Worm (Caenorhabditis elegans) whole organism, late embryonic: ENCODE data around the gene F46G10.4.
A peak's percentile ranks its signal among the peaks of the same experiment; 100 is the strongest.

ENCODE experiments used
- C08G9.2 ChIP-seq: sonication (generic microtip); optimal IDR thresholded peaks from 2 replicates; lab custom pipeline; 2016; ENCODE audit warnings: mild to moderate bottlenecking, missing genetic modification characterization, moderate library complexity, missing compliant biosample characterization
- C38D4.7 ChIP-seq: fragments of 200-800 bp; sonication (Bioruptor generic); optimal IDR thresholded peaks from 2 replicates; lab custom pipeline; 2018; ENCODE audit warnings: mild to moderate bottlenecking, missing genetic modification characterization, moderate library complexity, missing compliant biosample characterization
- F13H6.1 ChIP-seq: sonication (generic microtip); optimal IDR thresholded peaks from 2 replicates; lab custom pipeline; 2016; ENCODE audit warnings: missing genetic modification characterization, missing compliant biosample characterization
- K09A11.1 ChIP-seq: sonication (generic microtip); optimal IDR thresholded peaks from 2 replicates; lab custom pipeline; 2017; ENCODE audit warnings: antibody characterized with exemption, mild to moderate bottlenecking, missing genetic modification characterization, missing compliant biosample characterization; ENCODE audit not compliant: insufficient read depth
- ama-1 ChIP-seq: fragments of 150-350 bp; optimal IDR thresholded peaks from 2 replicates; lab custom pipeline; 2014
- ceh-18 ChIP-seq: sonication (generic microtip); optimal IDR thresholded peaks from 2 replicates; lab custom pipeline; 2016; ENCODE audit warnings: missing genetic modification characterization, missing compliant biosample characterization
- ceh-19 ChIP-seq: fragments of 200-800 bp; sonication (Bioruptor generic); optimal IDR thresholded peaks from 2 replicates; lab custom pipeline; 2018; ENCODE audit warnings: mild to moderate bottlenecking, missing genetic modification characterization, missing compliant biosample characterization
- ceh-2 ChIP-seq: sonication (generic microtip); optimal IDR thresholded peaks from 2 replicates; lab custom pipeline; 2016; ENCODE audit warnings: missing genotype, missing genetic modification characterization, missing compliant biosample characterization
- ceh-22 ChIP-seq: sonication (generic microtip); optimal IDR thresholded peaks from 2 replicates; lab custom pipeline; 2017; ENCODE audit warnings: missing biosample characterization, missing genetic modification characterization
- ceh-24 ChIP-seq: sonication (generic microtip); optimal IDR thresholded peaks from 2 replicates; lab custom pipeline; 2016; ENCODE audit warnings: mild to moderate bottlenecking, missing genetic modification characterization, missing compliant biosample characterization
- ceh-45 ChIP-seq: fragments of 200-800 bp; sonication (Bioruptor generic); IDR thresholded peaks from 2 replicates; pipeline ENCODE4 v1.3.6; 2022; ENCODE audit warnings: missing genetic modification reagents, missing genetic modification characterization, missing compliant biosample characterization
- ceh-48 ChIP-seq: sonication (generic microtip); optimal IDR thresholded peaks from 2 replicates; lab custom pipeline; 2016; ENCODE audit warnings: missing genetic modification characterization, inconsistent platforms, missing compliant biosample characterization
- ceh-6 ChIP-seq: fragments of 200-800 bp; sonication (Bioruptor generic); optimal IDR thresholded peaks from 2 replicates; lab custom pipeline; 2018; ENCODE audit warnings: mild to moderate bottlenecking, missing genetic modification characterization, missing compliant biosample characterization
- dve-1 ChIP-seq: sonication (generic microtip); optimal IDR thresholded peaks from 2 replicates; lab custom pipeline; 2017; ENCODE audit warnings: antibody characterized with exemption, mild to moderate bottlenecking, missing genetic modification characterization, missing compliant biosample characterization
- ets-4 ChIP-seq: sonication (generic microtip); optimal IDR thresholded peaks from 2 replicates; lab custom pipeline; 2016; ENCODE audit warnings: missing genetic modification characterization, missing compliant biosample characterization
- fax-1 ChIP-seq: sonication (generic microtip); optimal IDR thresholded peaks from 2 replicates; lab custom pipeline; 2016; ENCODE audit warnings: missing genotype, missing genetic modification characterization, missing compliant biosample characterization
- fkh-10 ChIP-seq: fragments of 150-350 bp; optimal IDR thresholded peaks from 2 replicates; lab custom pipeline; 2014; ENCODE audit warnings: missing biosample characterization, missing genetic modification reagents, missing genetic modification characterization
- fkh-6 ChIP-seq: sonication (generic microtip); optimal IDR thresholded peaks from 2 replicates; lab custom pipeline; 2016; ENCODE audit warnings: missing genetic modification characterization, missing compliant biosample characterization
- hlh-13 ChIP-seq: fragments of 200-800 bp; sonication (Bioruptor generic); optimal IDR thresholded peaks from 2 replicates; lab custom pipeline; 2018; ENCODE audit warnings: mild to moderate bottlenecking, missing genetic modification characterization, missing compliant biosample characterization
- hlh-15 ChIP-seq: sonication (generic microtip); optimal IDR thresholded peaks from 2 replicates; lab custom pipeline; 2016; ENCODE audit warnings: missing genetic modification characterization, missing compliant biosample characterization
- hlh-30 ChIP-seq: sonication (generic microtip); optimal IDR thresholded peaks from 2 replicates; lab custom pipeline; 2017; ENCODE audit warnings: antibody characterized with exemption, missing genetic modification characterization, missing compliant biosample characterization; ENCODE audit not compliant: insufficient read depth
- hlh-6 ChIP-seq: sonication (generic microtip); optimal IDR thresholded peaks from 2 replicates; lab custom pipeline; 2016; ENCODE audit warnings: missing genotype, missing genetic modification characterization, missing compliant biosample characterization
- hlh-8 ChIP-seq: sonication (generic microtip); optimal IDR thresholded peaks from 2 replicates; lab custom pipeline; 2016; ENCODE audit warnings: missing genotype, missing genetic modification characterization, missing compliant biosample characterization
- lim-6 ChIP-seq: sonication (generic microtip); optimal IDR thresholded peaks from 2 replicates; lab custom pipeline; 2016; ENCODE audit warnings: missing genetic modification characterization, missing compliant biosample characterization
- lin-11 ChIP-seq: fragments of 200-800 bp; sonication (Bioruptor generic); optimal IDR thresholded peaks from 2 replicates; lab custom pipeline; 2018; ENCODE audit warnings: mild to moderate bottlenecking, missing genetic modification characterization, missing compliant biosample characterization
- mec-3 ChIP-seq: sonication (generic microtip); optimal IDR thresholded peaks from 2 replicates; lab custom pipeline; 2016; ENCODE audit warnings: borderline replicate concordance, missing genetic modification characterization, missing compliant biosample characterization
- nfya-1 ChIP-seq: sonication (generic microtip); optimal IDR thresholded peaks from 2 replicates; lab custom pipeline; 2017; ENCODE audit warnings: missing genetic modification characterization, mild to moderate bottlenecking, missing compliant biosample characterization, antibody characterized with exemption, moderate library complexity
- npax-4 ChIP-seq: sonication (generic microtip); optimal IDR thresholded peaks from 2 replicates; lab custom pipeline; 2016; ENCODE audit warnings: missing genetic modification characterization, missing compliant biosample characterization
- odd-2 ChIP-seq: sonication (generic microtip); optimal IDR thresholded peaks from 2 replicates; lab custom pipeline; 2017; ENCODE audit warnings: antibody characterized with exemption, mild to moderate bottlenecking, missing genetic modification characterization, missing compliant biosample characterization
- pag-3 ChIP-seq: sonication (generic microtip); optimal IDR thresholded peaks from 2 replicates; lab custom pipeline; 2016; ENCODE audit warnings: missing compliant biosample characterization, missing genetic modification characterization, borderline replicate concordance
- pha-2 ChIP-seq: sonication (generic microtip); optimal IDR thresholded peaks from 2 replicates; lab custom pipeline; 2017; ENCODE audit warnings: mild to moderate bottlenecking, missing genetic modification characterization, missing compliant biosample characterization
- rnt-1 ChIP-seq: sonication (generic microtip); optimal IDR thresholded peaks from 2 replicates; lab custom pipeline; 2016; ENCODE audit warnings: missing genetic modification characterization, missing compliant biosample characterization
- syd-9 ChIP-seq: sonication (generic microtip); optimal IDR thresholded peaks from 2 replicates; lab custom pipeline; 2016; ENCODE audit warnings: mild to moderate bottlenecking, missing genetic modification characterization, moderate library complexity, missing compliant biosample characterization
- tbx-2 ChIP-seq: sonication (generic microtip); optimal IDR thresholded peaks from 2 replicates; lab custom pipeline; 2016; ENCODE audit warnings: missing genetic modification characterization, missing compliant biosample characterization
- tbx-7 ChIP-seq: sonication (generic microtip); optimal IDR thresholded peaks from 2 replicates; lab custom pipeline; 2016; ENCODE audit warnings: missing genotype, missing genetic modification characterization, missing compliant biosample characterization
- unc-3 ChIP-seq, 2 experiments: fragments of 200-800 bp in 1 of 2; sonication (Bioruptor generic) in 1 of 2; sonication (generic microtip) in 1 of 2; conservative IDR thresholded peaks in 1 of 2; optimal IDR thresholded peaks in 1 of 2; 2 replicates each; pipeline versions ENCODE4 v1.3.6 to Lab custom; 2016 to 2022; ENCODE audit warnings: missing compliant biosample characterization in 2 of 2, missing genetic modification characterization in 2 of 2, missing genetic modification reagents in 1 of 2
- unc-55 ChIP-seq: sonication (generic microtip); optimal IDR thresholded peaks from 2 replicates; lab custom pipeline; 2017; ENCODE audit warnings: missing biosample characterization, missing genetic modification reagents, missing genetic modification characterization
- ztf-16 ChIP-seq: sonication (generic microtip); optimal IDR thresholded peaks from 2 replicates; lab custom pipeline; 2017; ENCODE audit warnings: missing genetic modification characterization, missing compliant biosample characterization

The F46G10.4 gene

DNA sequence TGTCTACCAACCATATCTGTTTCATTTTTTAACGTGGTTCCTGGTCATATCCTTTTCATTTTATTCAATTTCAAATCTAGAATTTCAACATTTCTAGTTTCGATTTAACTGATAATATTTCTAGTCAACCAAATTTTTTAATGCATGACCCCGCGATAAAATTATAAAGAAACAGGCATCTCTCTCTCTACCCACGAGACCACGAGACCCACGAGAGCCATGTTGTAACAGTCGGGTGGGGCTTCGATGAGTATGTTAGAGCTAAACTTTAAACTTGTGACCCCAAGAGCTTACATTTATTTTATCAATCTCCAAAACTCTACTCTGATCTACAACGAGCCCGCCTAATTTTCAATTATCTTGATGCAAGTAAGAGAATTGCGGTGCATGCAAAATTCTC is 15.5 kb upstream of the F46G10.4 start:
- TF ChIP-seq rnt-1 (tag; lab: Kevin White, UChicago) (no peak), pha-2 (tag; lab: Kevin White, UChicago) (no peak), fax-1 (tag; lab: Kevin White, UChicago) (no peak), syd-9 (no peak), ztf-16 (tag; lab: Kevin White, UChicago) (no peak), nfya-1 (tag; lab: Kevin White, UChicago) (no peak), C38D4.7 (GFP tag; lab: Kevin White, UChicago) (no peak), hlh-30 (tag; lab: Kevin White, UChicago) (no peak), mec-3 (no peak)

DNA sequence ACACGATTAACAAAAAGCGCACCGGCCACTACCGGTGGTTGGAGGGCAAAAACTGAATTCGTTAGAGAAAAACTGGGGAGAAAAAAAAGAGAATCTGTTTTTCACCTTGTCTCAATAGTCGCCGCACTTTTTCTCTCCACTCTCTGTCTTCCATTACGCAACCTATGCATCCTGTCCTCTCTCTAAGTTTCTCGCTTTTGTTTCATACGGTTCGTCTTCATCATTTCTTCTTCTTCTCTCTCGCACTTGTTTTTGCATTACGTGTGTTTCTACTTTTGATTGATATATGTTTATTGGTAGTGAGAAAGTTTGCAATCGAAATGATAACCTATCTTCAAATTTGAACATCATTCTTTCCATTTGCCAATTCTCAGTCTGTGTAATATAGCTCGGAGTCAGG is 13.3 kb upstream of the F46G10.4 start:
- TF ChIP-seq ceh-6 (GFP tag; lab: Kevin White, UChicago) (no peak), ceh-18 (peak; percentile 22)

- TF ChIP-seq hlh-13 (GFP tag; lab: Kevin White, UChicago) (no peak), ets-4 (no peak), mec-3 (no peak), ceh-24 (tag; lab: Kevin White, UChicago) (no peak), hlh-8 (tag; lab: Kevin White, UChicago) (no peak)
Observed at ce11 chrX:13322886-13323285, 11.0 kb upstream of the F46G10.4 start, which contains the start of gene F46G10.2. Gene F46G10.2, plus strand, starts transcription at chrX:13322963.

DNA sequence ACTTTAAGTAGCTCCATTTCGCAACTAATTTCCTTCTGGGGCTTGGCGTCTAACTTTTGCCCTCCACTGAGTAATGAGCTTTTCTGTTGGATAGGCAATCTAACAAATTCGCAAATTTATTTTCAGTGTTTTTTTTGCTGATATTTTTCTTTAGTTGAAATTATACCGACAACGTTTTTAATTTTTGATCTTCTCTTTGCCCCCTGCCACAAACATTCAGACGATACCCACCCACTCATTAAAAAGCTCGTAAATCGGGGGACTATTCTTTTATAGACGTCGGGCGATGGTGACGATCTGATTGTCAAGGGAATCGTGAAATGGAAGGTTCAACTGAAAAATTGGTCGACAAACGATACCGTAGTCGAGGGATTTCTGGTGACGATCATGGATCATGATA is 10.1 kb upstream of the F46G10.4 start:
- TF ChIP-seq ceh-18 (no peak), odd-2 (tag; lab: Kevin White, UChicago) (no peak), hlh-6 (tag; lab: Kevin White, UChicago) (no peak), ceh-22 (no peak), unc-3 (GFP tag; conservative IDR thresholded peaks at IDR 0.05; lab: Robert Waterston, UW) (no peak), unc-3 (tag; optimal IDR thresholded peaks at IDR 0.05; lab: Kevin White, UChicago) (no peak), ceh-19 (GFP tag; lab: Kevin White, UChicago) (no peak)

ce11 chrX:13324326-13324725 is 9.5 kb upstream of the F46G10.4 start:
- TF ChIP-seq ceh-48 (tag; lab: Kevin White, UChicago) (no peak), tbx-7 (no peak), fkh-10 (GFP tag; lab: Kevin White, UChicago) (no peak)

ce11 chrX:13325039-13325438 is 8.8 kb upstream of the F46G10.4 start:
- TF ChIP-seq hlh-15 (tag; lab: Kevin White, UChicago), result no peak
- no peak for TF ChIP-seq rnt-1 (tag; lab: Kevin White, UChicago)
- no peak for TF ChIP-seq ama-1
- no peak for TF ChIP-seq pag-3 (tag; lab: Kevin White, UChicago)
- TF ChIP-seq unc-3 (GFP tag; conservative IDR thresholded peaks at IDR 0.05; lab: Robert Waterston, UW), result no peak
- TF ChIP-seq unc-3 (tag; optimal IDR thresholded peaks at IDR 0.05; lab: Kevin White, UChicago), result no peak
- no peak for TF ChIP-seq F13H6.1 (tag; lab: Kevin White, UChicago)
- no peak for TF ChIP-seq lim-6 (tag; lab: Kevin White, UChicago)
- no peak for TF ChIP-seq ceh-2 (tag; lab: Kevin White, UChicago)
- no peak for TF ChIP-seq tbx-7
- TF ChIP-seq C08G9.2, result no peak
- TF ChIP-seq tbx-2, result no peak
- TF ChIP-seq fkh-10 (GFP tag; lab: Kevin White, UChicago), result no peak

DNA sequence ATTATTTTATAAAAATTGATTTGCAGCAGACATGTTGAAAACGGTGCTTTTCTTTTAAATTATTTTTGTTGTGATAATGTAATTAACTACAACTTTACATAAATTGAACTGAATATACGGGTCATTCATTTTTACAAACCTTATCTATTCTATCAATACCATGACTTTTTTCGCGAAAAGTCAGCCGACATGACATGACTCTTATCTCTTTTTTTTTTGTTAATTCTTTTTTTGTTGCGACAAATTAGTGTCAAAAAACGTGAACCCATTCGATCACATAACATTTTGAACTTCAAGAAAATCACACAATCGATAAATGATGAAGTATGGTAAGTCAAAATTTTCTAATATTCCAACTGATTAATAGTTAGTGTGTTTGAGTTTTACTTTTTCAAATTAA is 5.8 kb upstream of the F46G10.4 start, which contains the start of gene sir-2.2:
Gene sir-2.2 (plus strand): TSS at position 34 of the 400 bp plus-strand sequence.
- TF ChIP-seq K09A11.1 (tag; lab: Kevin White, UChicago) (no peak), unc-55 (GFP tag; lab: Kevin White, UChicago) (no peak), C08G9.2 (no peak), npax-4 (tag; lab: Kevin White, UChicago) (no peak), fkh-6 (no peak), dve-1 (tag; lab: Kevin White, UChicago) (no peak), rnt-1 (tag; lab: Kevin White, UChicago) (no peak), lin-11 (no peak), ceh-45 (GFP tag; lab: Robert Waterston, UW) (no peak)
